Worm (Caenorhabditis elegans) whole organism, midembryonic: Measurements from ENCODE around the gene nhr-16.

Experiments used
- ref-1 ChIP-seq: fragments of 200-800 bp; sonication (Bioruptor generic); conservative IDR thresholded peaks from 2 replicates; pipeline ENCODE4 v1.3.6; 2022; ENCODE audit warnings: missing genetic modification reagents, missing genetic modification characterization, missing compliant biosample characterization
- tab-1 ChIP-seq: fragments of 200-800 bp; sonication (Bioruptor generic); IDR thresholded peaks from 2 replicates; pipeline ENCODE4 v1.3.6; 2022; ENCODE audit warnings: missing genetic modification characterization, missing compliant biosample characterization
- ztf-23 ChIP-seq: fragments of 200-800 bp; sonication (Bioruptor generic); IDR thresholded peaks from 2 replicates; pipeline ENCODE4 v1.3.6; 2022; ENCODE audit warnings: missing genetic modification reagents, missing genetic modification characterization, missing compliant biosample characterization
- ztf-29 ChIP-seq: fragments of 200-800 bp; sonication (Bioruptor generic); IDR thresholded peaks from 2 replicates; pipeline ENCODE4 v1.3.6; 2022; ENCODE audit warnings: missing genetic modification reagents, missing genetic modification characterization, missing compliant biosample characterization

DNA sequence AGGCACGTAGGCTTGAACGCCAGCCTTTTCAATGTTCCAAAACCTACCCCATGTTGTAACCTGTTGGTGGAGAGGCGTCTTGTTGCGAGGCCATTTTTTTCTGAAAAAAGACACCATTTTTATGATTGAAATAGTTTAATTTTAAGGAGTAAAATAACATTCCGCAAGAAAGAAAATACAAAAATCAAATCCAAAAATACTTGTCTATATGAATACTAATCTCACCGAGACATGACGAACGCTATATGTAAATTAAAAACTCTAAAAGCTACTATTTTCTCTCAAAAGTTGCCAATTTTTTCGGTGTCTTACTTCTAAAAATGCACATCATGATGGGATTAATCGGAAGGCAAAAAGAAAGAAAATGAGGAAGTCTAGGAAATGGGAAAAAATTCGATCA lies 43.4 kb downstream of the nhr-16 start, which contains the start of gene T05C1.2:
- TF ChIP-seq ztf-23 (no peak), tab-1 (no peak), ztf-29 (no peak), ref-1 (no peak)
